Worm (Caenorhabditis elegans): ENCODE measurements around the gene nfi-1.

The nfi-1 gene

DNA sequence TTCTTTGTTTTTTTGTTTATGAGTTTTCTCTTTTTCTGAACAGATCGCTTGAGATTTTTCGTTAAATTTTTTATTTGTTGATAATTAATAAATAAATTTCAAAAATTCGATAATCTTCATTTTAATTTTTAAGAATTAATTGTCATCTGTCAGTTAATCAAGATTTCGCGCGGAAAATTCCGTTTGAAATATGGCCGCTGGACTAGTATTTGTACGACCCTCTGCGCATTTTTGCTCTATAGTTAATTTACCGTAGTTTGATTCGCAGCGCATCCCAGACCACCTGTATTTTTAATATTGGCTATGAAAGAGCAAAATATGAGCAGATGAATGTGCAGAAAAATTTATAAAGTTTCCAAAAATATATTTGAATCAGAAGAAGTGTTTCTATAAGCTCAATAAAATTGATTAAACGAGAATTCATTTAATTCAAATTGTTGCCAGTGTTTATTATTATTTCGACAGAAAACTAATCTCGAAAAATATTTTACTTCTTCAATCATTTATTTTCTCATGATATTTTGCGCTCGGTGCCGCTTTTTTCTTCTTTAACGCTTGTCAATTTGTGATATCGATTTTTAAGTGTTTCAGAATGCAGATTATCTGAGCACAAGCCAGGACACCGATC, at the start of gene nfi-1:
nfi-1 (plus strand) TSS at position 578 of the 628 bp plus-strand sequence.
- TF ChIP-seq hlh-8 (tag; optimal IDR thresholded peaks at IDR 0.05) (peak; percentile 38), ceh-31 (tag; optimal IDR thresholded peaks at IDR 0.05) (peak; percentile 67), odd-2 (tag; optimal IDR thresholded peaks at IDR 0.05) (no peak), hlh-15 (tag; optimal IDR thresholded peaks at IDR 0.05) (no peak), sox-4 (tag; optimal IDR thresholded peaks at IDR 0.05) (no peak), nfya-1 (tag; optimal IDR thresholded peaks at IDR 0.05) (no peak), tbx-7 (tag; optimal IDR thresholded peaks at IDR 0.05) (no peak), zip-5 (tag; optimal IDR thresholded peaks at IDR 0.05) (no peak), ceh-48 (tag; optimal IDR thresholded peaks at IDR 0.05) (no peak), pha-4 (tag; optimal IDR thresholded peaks at IDR 0.05) (no peak), nhr-11 (tag; optimal IDR thresholded peaks at IDR 0.05) (no peak), unc-86 (tag; optimal IDR thresholded peaks at IDR 0.05) (no peak), ref-2 (tag; optimal IDR thresholded peaks at IDR 0.05) (no peak), ceh-30 (tag; optimal IDR thresholded peaks at IDR 0.05) (no peak), ceh-6 (GFP tag; optimal IDR thresholded peaks at IDR 0.05) (no peak), rnt-1 (tag; optimal IDR thresholded peaks at IDR 0.05) (no peak), nhr-232 (tag; optimal IDR thresholded peaks at IDR 0.05) (no peak), hlh-13 (GFP tag; optimal IDR thresholded peaks at IDR 0.05) (no peak), madf-2 (tag; optimal IDR thresholded peaks at IDR 0.05) (no peak), ceh-2 (tag; optimal IDR thresholded peaks at IDR 0.05) (peak; percentile 70), lim-6 (tag; optimal IDR thresholded peaks at IDR 0.05) (peak; percentile 7), fax-1 (tag; optimal IDR thresholded peaks at IDR 0.05) (peak; percentile 17), lin-11 (tag; optimal IDR thresholded peaks at IDR 0.05) (no peak), fkh-10 (GFP tag; optimal IDR thresholded peaks at IDR 0.05) (no peak), pat-9 (tag; optimal IDR thresholded peaks at IDR 0.05) (no peak), fkh-6 (tag; optimal IDR thresholded peaks at IDR 0.05) (no peak), F13H6.1 (tag; optimal IDR thresholded peaks at IDR 0.05) (no peak), pax-1 (tag; optimal IDR thresholded peaks at IDR 0.05) (no peak), ceh-45 (GFP tag; IDR thresholded peaks at IDR 0.05) (no peak), C38D4.7 (GFP tag; optimal IDR thresholded peaks at IDR 0.05) (no peak), sox-2 (GFP tag; IDR thresholded peaks at IDR 0.05) (no peak), elt-4 (tag; optimal IDR thresholded peaks at IDR 0.05) (no peak), ceh-18 (tag; optimal IDR thresholded peaks at IDR 0.05) (no peak), syd-9 (tag; optimal IDR thresholded peaks at IDR 0.05) (no peak), ceh-34 (tag; optimal IDR thresholded peaks at IDR 0.05) (no peak), dmd-4 (tag; optimal IDR thresholded peaks at IDR 0.05; ENCODE audit: borderline replicate concordance) (no peak), mec-3 (tag; optimal IDR thresholded peaks at IDR 0.05; ENCODE audit: borderline replicate concordance) (no peak), pha-2 (tag; optimal IDR thresholded peaks at IDR 0.05) (no peak), T23F11.4 (GFP tag; optimal IDR thresholded peaks at IDR 0.05) (no peak), ttx-3 (tag; optimal IDR thresholded peaks at IDR 0.05) (no peak), dve-1 (tag; optimal IDR thresholded peaks at IDR 0.05) (no peak), K02D7.2 (tag; optimal IDR thresholded peaks at IDR 0.05) (no peak), ztf-16 (tag; optimal IDR thresholded peaks at IDR 0.05) (no peak), ahr-1 (tag; optimal IDR thresholded peaks at IDR 0.05) (no peak), ets-4 (tag; optimal IDR thresholded peaks at IDR 0.05) (peak; percentile 61), Y22D7AL.16 (tag; optimal IDR thresholded peaks at IDR 0.05) (no peak), ceh-22 (tag; optimal IDR thresholded peaks at IDR 0.05) (no peak), ama-1 (optimal IDR thresholded peaks at IDR 0.05) (no peak), unc-42 (tag; optimal IDR thresholded peaks at IDR 0.05) (peak; percentile 47), C08G9.2 (tag; optimal IDR thresholded peaks at IDR 0.05) (peak; percentile 74), tbx-2 (tag; optimal IDR thresholded peaks at IDR 0.05) (peak; percentile 62), elt-2 (tag; optimal IDR thresholded peaks at IDR 0.05) (peak; percentile 44)

Measured in whole organism, late embryonic.